Fruit fly (Drosophila melanogaster) whole organism, embryonic: ENCODE data around the gene Rpt6R.

ENCODE experiments used
- Adf1 ChIP-seq: fragments of 200-800 bp; sonication (Bioruptor generic); IDR thresholded peaks from 2 replicates; pipeline ENCODE4 v1.3.6; 2022; ENCODE audit warnings: missing biosample characterization, missing genetic modification characterization
- Atf6 ChIP-seq: fragments of 200-800 bp; sonication (Bioruptor generic); IDR thresholded peaks from 2 replicates; pipeline ENCODE4 v1.3.6; 2022; ENCODE audit warnings: missing biosample characterization, missing genetic modification characterization
- Bdp1 ChIP-seq: fragments of 200-800 bp; sonication (Bioruptor generic); optimal IDR thresholded peaks from 3 replicates; lab custom pipeline; 2016; ENCODE audit warnings: missing biosample characterization, missing genetic modification characterization
- C15 ChIP-seq: fragments of 200-800 bp; sonication (Bioruptor generic); IDR thresholded peaks from 3 replicates; pipeline ENCODE4 v1.3.6; 2022; ENCODE audit warnings: missing biosample characterization, missing genetic modification characterization
- CG10267 ChIP-seq: fragments of 200-800 bp; sonication (Bioruptor generic); optimal IDR thresholded peaks from 2 replicates; lab custom pipeline; 2018; ENCODE audit warnings: missing biosample characterization, mild to moderate bottlenecking, missing genetic modification characterization, moderate library complexity
- CG10462 ChIP-seq: fragments of 200-800 bp; sonication (Bioruptor generic); optimal IDR thresholded peaks from 2 replicates; lab custom pipeline; 2016; ENCODE audit warnings: missing biosample characterization, missing genetic modification characterization
- CG10543 ChIP-seq: fragments of 200-800 bp; sonication (Bioruptor generic); optimal IDR thresholded peaks from 3 replicates; lab custom pipeline; 2017; ENCODE audit warnings: missing biosample characterization, mild to moderate bottlenecking, missing genetic modification characterization, moderate library complexity
- CG12659 ChIP-seq: fragments of 200-800 bp; sonication (Bioruptor generic); optimal IDR thresholded peaks from 3 replicates; lab custom pipeline; 2017; ENCODE audit warnings: mild to moderate bottlenecking, missing biosample characterization, missing genetic modification reagents, missing genetic modification characterization
- CG14860 ChIP-seq: fragments of 200-800 bp; sonication (Bioruptor generic); IDR thresholded peaks from 3 replicates; pipeline ENCODE4 v1.3.6; 2022; ENCODE audit warnings: missing biosample characterization, missing genetic modification characterization; ENCODE audit not compliant: partially characterized antibody
- CG15269 ChIP-seq: fragments of 200-800 bp; sonication (Bioruptor generic); optimal IDR thresholded peaks from 2 replicates; lab custom pipeline; 2018; ENCODE audit warnings: missing biosample characterization, mild to moderate bottlenecking, missing genetic modification characterization, moderate library complexity
- CG17328 ChIP-seq: fragments of 200-800 bp; sonication (Bioruptor generic); IDR thresholded peaks from 2 replicates; pipeline ENCODE4 v1.3.6; 2022; ENCODE audit warnings: missing biosample characterization, missing genetic modification characterization
- CG17359 ChIP-seq: fragments of 200-800 bp; sonication (Bioruptor generic); optimal IDR thresholded peaks from 3 replicates; lab custom pipeline; 2018; ENCODE audit warnings: missing biosample characterization, mild to moderate bottlenecking, missing genetic modification characterization, moderate library complexity
- CG17361 ChIP-seq: fragments of 200-800 bp; sonication (Bioruptor generic); IDR thresholded peaks from 3 replicates; pipeline ENCODE4 v1.3.6; 2022; ENCODE audit warnings: missing biosample characterization, missing genetic modification characterization
- CG2678 ChIP-seq: fragments of 200-800 bp; sonication (Bioruptor generic); optimal IDR thresholded peaks from 3 replicates; lab custom pipeline; 2019; ENCODE audit warnings: missing biosample characterization, mild to moderate bottlenecking, missing genetic modification characterization, moderate library complexity
- CG3995 ChIP-seq: fragments of 200-800 bp; sonication (Bioruptor generic); optimal IDR thresholded peaks from 3 replicates; lab custom pipeline; 2016; ENCODE audit warnings: missing biosample characterization, missing genetic modification characterization
- CG43689 ChIP-seq: fragments of 200-800 bp; sonication (Bioruptor generic); IDR thresholded peaks from 2 replicates; pipeline ENCODE4 v1.3.6; 2022; ENCODE audit warnings: missing biosample characterization, missing genetic modification characterization
- CG4424 ChIP-seq: fragments of 200-800 bp; sonication (Bioruptor generic); optimal IDR thresholded peaks from 3 replicates; lab custom pipeline; 2016; ENCODE audit warnings: missing biosample characterization, missing genetic modification characterization
- CG6254 ChIP-seq: fragments of 200-800 bp; sonication (Bioruptor generic); optimal IDR thresholded peaks from 3 replicates; lab custom pipeline; 2017; ENCODE audit warnings: mild to moderate bottlenecking, missing biosample characterization, missing genetic modification reagents, missing genetic modification characterization
- CG6272 ChIP-seq: fragments of 200-800 bp; sonication (Bioruptor generic); IDR thresholded peaks from 2 replicates; pipeline ENCODE4 v1.3.6; 2022; ENCODE audit warnings: missing biosample characterization, missing genetic modification characterization
- CG6689 ChIP-seq: fragments of 200-800 bp; sonication (Bioruptor generic); IDR thresholded peaks from 2 replicates; pipeline ENCODE4 v1.3.6; 2022; ENCODE audit warnings: missing biosample characterization, missing genetic modification characterization
- CG7987 ChIP-seq: fragments of 200-800 bp; sonication (Bioruptor generic); optimal IDR thresholded peaks from 2 replicates; lab custom pipeline; 2018; ENCODE audit warnings: missing biosample characterization, mild to moderate bottlenecking, missing genetic modification characterization, moderate library complexity
- CG8290 ChIP-seq, 3 experiments: fragments of 200-800 bp; sonication (Bioruptor generic); optimal IDR thresholded peaks; 2 replicates each; lab custom pipeline; 2016 to 2019; ENCODE audit warnings: missing biosample characterization in 3 of 3, missing genetic modification characterization in 3 of 3, mild to moderate bottlenecking in 2 of 3, moderate library complexity in 1 of 3
- CG8765 ChIP-seq: fragments of 200-800 bp; sonication (Bioruptor generic); IDR thresholded peaks from 2 replicates; pipeline ENCODE4 v1.3.6; 2022; ENCODE audit warnings: missing biosample characterization, missing genetic modification characterization
- CG9932 ChIP-seq: fragments of 200-800 bp; sonication (Bioruptor generic); IDR thresholded peaks from 2 replicates; pipeline ENCODE4 v1.3.6; 2022; ENCODE audit warnings: missing biosample characterization, missing genetic modification characterization
- Camta ChIP-seq: fragments of 200-800 bp; sonication (Bioruptor generic); optimal IDR thresholded peaks from 2 replicates; lab custom pipeline; 2016; ENCODE audit warnings: missing biosample characterization, missing genetic modification characterization
- CrebB ChIP-seq: fragments of 200-800 bp; sonication (Bioruptor generic); optimal IDR thresholded peaks from 3 replicates; lab custom pipeline; 2018; ENCODE audit warnings: missing biosample characterization, mild to moderate bottlenecking, missing genetic modification characterization
- ERR ChIP-seq: fragments of 200-800 bp; sonication (Bioruptor generic); optimal IDR thresholded peaks from 2 replicates; lab custom pipeline; 2016; ENCODE audit warnings: missing biosample characterization, missing genetic modification characterization
- Ets65A ChIP-seq: fragments of 200-800 bp; sonication (Bioruptor generic); peaks from one replicate; lab custom pipeline; 2016; ENCODE audit warnings: missing biosample characterization, missing genetic modification characterization
- Fer2 ChIP-seq: fragments of 200-800 bp; sonication (Bioruptor generic); optimal IDR thresholded peaks from 2 replicates; lab custom pipeline; 2018; ENCODE audit warnings: missing biosample characterization, mild to moderate bottlenecking, missing genetic modification characterization, moderate library complexity
- Sin3A ChIP-seq: fragments of >200 bp; optimal IDR thresholded peaks from 2 replicates; lab custom pipeline; 2018
- Ssrp ChIP-seq: fragments of 200-800 bp; sonication (Bioruptor generic); optimal IDR thresholded peaks from 2 replicates; lab custom pipeline; 2018; ENCODE audit warnings: missing biosample characterization, mild to moderate bottlenecking, missing genetic modification characterization, moderate library complexity
- Tbp ChIP-seq: fragments of >200 bp; optimal IDR thresholded peaks from 2 replicates; lab custom pipeline; 2018; ENCODE audit warnings: missing biosample characterization, missing genetic modification characterization
- Vsx1 ChIP-seq: fragments of 200-800 bp; sonication (Bioruptor generic); optimal IDR thresholded peaks from 2 replicates; lab custom pipeline; 2017; ENCODE audit warnings: missing biosample characterization, mild to moderate bottlenecking, missing genetic modification characterization, missing genetic modification reagents
- az2 ChIP-seq: fragments of 200-800 bp; sonication (Bioruptor generic); optimal IDR thresholded peaks from 3 replicates; lab custom pipeline; 2016; ENCODE audit warnings: missing biosample characterization, missing genetic modification characterization
- bowl ChIP-seq: fragments of 200-800 bp; sonication (Bioruptor generic); IDR thresholded peaks from 2 replicates; pipeline ENCODE4 v1.3.6; 2022; ENCODE audit warnings: missing biosample characterization, missing genetic modification characterization
- cas ChIP-seq: fragments of 200-800 bp; sonication (Bioruptor generic); IDR thresholded peaks from 2 replicates; pipeline ENCODE4 v1.3.6; 2022; ENCODE audit warnings: missing biosample characterization, missing genetic modification characterization
- corto ChIP-seq: fragments of 200-800 bp; sonication (Bioruptor generic); optimal IDR thresholded peaks from 2 replicates; lab custom pipeline; 2016; ENCODE audit warnings: missing biosample characterization, mild to moderate bottlenecking, missing genetic modification characterization, moderate library complexity
- crc ChIP-seq: fragments of 200-800 bp; sonication (Bioruptor generic); optimal IDR thresholded peaks from 2 replicates; lab custom pipeline; 2016; ENCODE audit warnings: missing biosample characterization, missing genetic modification characterization
- emc ChIP-seq: fragments of 200-800 bp; sonication (Bioruptor generic); optimal IDR thresholded peaks from 2 replicates; lab custom pipeline; 2016; ENCODE audit warnings: missing biosample characterization, missing genetic modification characterization
- ewg ChIP-seq: fragments of 200-800 bp; sonication (Bioruptor generic); optimal IDR thresholded peaks from 3 replicates; lab custom pipeline; 2017; ENCODE audit warnings: mild to moderate bottlenecking, missing biosample characterization, missing genetic modification reagents, missing genetic modification characterization
- hkb ChIP-seq, 2 experiments: fragments of 200-800 bp in 1 of 2; fragments of >200 bp in 1 of 2; sonication (Bioruptor generic) in 1 of 2; IDR thresholded peaks in 1 of 2; optimal IDR thresholded peaks in 1 of 2; 2 replicates each; pipeline versions ENCODE4 v1.3.6 to Lab custom; 2017 to 2022; ENCODE audit warnings: missing biosample characterization in 1 of 2, missing genetic modification characterization in 1 of 2
- insv ChIP-seq, 2 experiments: fragments of 200-800 bp; sonication (Bioruptor generic); optimal IDR thresholded peaks; 3 replicates each; lab custom pipeline; 2016 to 2018; ENCODE audit warnings: missing biosample characterization in 2 of 2, missing genetic modification characterization in 2 of 2
- klu ChIP-seq: fragments of 200-800 bp; sonication (Bioruptor generic); IDR thresholded peaks from 2 replicates; pipeline ENCODE4 v1.3.6; 2022; ENCODE audit warnings: missing biosample characterization, missing genetic modification characterization
- mirr ChIP-seq: fragments of 200-800 bp; sonication (Bioruptor generic); optimal IDR thresholded peaks from 3 replicates; lab custom pipeline; 2018; ENCODE audit warnings: missing biosample characterization, mild to moderate bottlenecking, missing genetic modification characterization
- otp ChIP-seq: fragments of 200-800 bp; sonication (Bioruptor generic); IDR thresholded peaks from 3 replicates; pipeline ENCODE4, ENCODE4 v1.3.6; 2022; ENCODE audit warnings: missing biosample characterization, missing genetic modification characterization
- pnt ChIP-seq: fragments of 200-800 bp; sonication (Bioruptor generic); optimal IDR thresholded peaks from 3 replicates; lab custom pipeline; 2016; ENCODE audit warnings: missing biosample characterization, missing genetic modification characterization
- ranshi ChIP-seq: fragments of 200-800 bp; sonication (Bioruptor generic); IDR thresholded peaks from 2 replicates; pipeline ENCODE4 v1.3.6; 2022; ENCODE audit warnings: missing biosample characterization, missing genetic modification characterization
- ssp ChIP-seq: fragments of 200-800 bp; sonication (Bioruptor generic); IDR thresholded peaks from 2 replicates; pipeline ENCODE4 v1.3.6; 2022; ENCODE audit warnings: missing biosample characterization, missing genetic modification characterization
- tap ChIP-seq: fragments of 200-800 bp; optimal IDR thresholded peaks from 3 replicates; lab custom pipeline; 2019; ENCODE audit warnings: missing biosample characterization, mild to moderate bottlenecking, missing genetic modification characterization, moderate library complexity
- z ChIP-seq: fragments of 200-800 bp; sonication (Bioruptor generic); IDR thresholded peaks from 3 replicates; pipeline ENCODE4 v1.3.6; 2022; ENCODE audit warnings: missing biosample characterization, missing genetic modification characterization

Gene Rpt6R

DNA sequence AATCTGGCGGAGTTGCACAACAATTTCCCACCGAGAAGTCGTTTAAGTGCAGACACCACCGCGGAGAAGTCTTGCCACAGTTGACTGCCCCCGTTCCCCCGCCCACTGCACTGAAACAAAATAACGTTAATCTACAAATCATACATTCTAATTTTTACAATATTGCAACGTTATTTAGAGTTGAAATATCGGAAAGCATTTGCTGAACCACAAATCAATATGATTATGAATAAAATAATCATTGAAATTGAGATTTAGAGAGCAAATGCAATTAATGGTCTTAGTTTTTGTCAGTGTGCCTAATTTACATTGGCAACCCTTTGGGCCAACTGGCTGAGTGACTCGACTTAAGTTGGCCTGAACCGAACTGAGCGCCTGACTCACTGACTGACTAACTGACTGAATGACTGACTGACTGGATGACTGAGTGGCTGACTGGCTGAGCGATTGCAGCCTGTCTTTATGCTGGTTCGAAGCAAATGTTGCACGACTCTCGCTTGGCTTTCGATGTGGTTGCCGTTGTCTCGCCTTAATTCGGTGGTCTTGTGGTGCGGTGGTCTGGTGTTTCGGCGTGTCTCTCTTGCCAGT, 12.8 kb downstream of the Rpt6R start (continued):
- no peak for TF ChIP-seq CG10462
- TF ChIP-seq klu (GFP tag; lab: Robert Waterston, UW): 0 out of 2 replicates have a peak, but pooled peaks have one; percentile 43
- TF ChIP-seq hkb (optimal IDR thresholded peaks at IDR 0.05; lab: Kevin White, UChicago): no peak
- TF ChIP-seq hkb (GFP tag; IDR thresholded peaks at IDR 0.05; lab: Robert Waterston, UW): peak; percentile 89
- peak; percentile 81 for TF ChIP-seq az2
- peak; percentile 75 for TF ChIP-seq corto (GFP tag; lab: Kevin White, UChicago)
- peak; percentile 56 for TF ChIP-seq ewg
- TF ChIP-seq CG43689 (GFP tag; lab: Robert Waterston, UW): 0 out of 2 replicates have a peak, but pooled peaks have one; percentile 40
- TF ChIP-seq ssp (GFP tag; lab: Robert Waterston, UW): peak; percentile 61; the same call in 1 of the 2 replicates
- TF ChIP-seq Vsx1 (GFP tag; lab: Kevin White, UChicago): peak; percentile 51
- no peak for TF ChIP-seq CG14860 (GFP tag; lab: Robert Waterston, UW)
- TF ChIP-seq mirr (GFP tag; lab: Kevin White, UChicago): no peak
- TF ChIP-seq CG17328: peak; percentile 81
- TF ChIP-seq otp (GFP tag; lab: Robert Waterston, UW): peak; percentile 78
- TF ChIP-seq emc (GFP tag; lab: Kevin White, UChicago): no peak
- peak; percentile 30 for TF ChIP-seq CG10543 (GFP tag; lab: Kevin White, UChicago)
- no peak for TF ChIP-seq CG3995 (GFP tag; lab: Kevin White, UChicago)
- 0 out of 2 replicates have a peak, but pooled peaks have one; percentile 8 for TF ChIP-seq cas
- TF ChIP-seq CG2678 (tag; lab: Kevin White, UChicago): peak; percentile 86
- TF ChIP-seq Ssrp: peak; percentile 84
- peak; percentile 83 for TF ChIP-seq tap (tag; lab: Kevin White, UChicago)
- TF ChIP-seq Tbp (GFP tag; lab: Kevin White, UChicago): no peak
- peak; percentile 56 for TF ChIP-seq CG12659
- peak; percentile 71; the same call in 1 of the 2 replicates for TF ChIP-seq Atf6 (GFP tag; lab: Robert Waterston, UW)
- no peak; the same call in none of the 3 replicates for TF ChIP-seq CG17361 (GFP tag; lab: Robert Waterston, UW)
- peak; percentile 67 for TF ChIP-seq pnt (GFP tag; lab: Kevin White, UChicago)
- TF ChIP-seq CG6689 (GFP tag; lab: Robert Waterston, UW): peak; percentile 81
- no peak for TF ChIP-seq Bdp1 (GFP tag; lab: Kevin White, UChicago)
- peak; percentile 76 for TF ChIP-seq CG10267 (tag; lab: Kevin White, UChicago)
- peak; percentile 45 for TF ChIP-seq ERR
- no peak for TF ChIP-seq bowl (GFP tag; lab: Robert Waterston, UW)
- TF ChIP-seq CG8290 (GFP tag; optimal IDR thresholded peaks at IDR 0.05; lab: Kevin White, UChicago): peak; percentile 36
- peak in 1 of 2 experiments; percentile 91 for TF ChIP-seq CG8290 (tag; optimal IDR thresholded peaks at IDR 0.05; lab: Kevin White, UChicago)
- no peak for TF ChIP-seq CG9932
- peak; percentile 24 for TF ChIP-seq CG7987 (GFP tag; lab: Kevin White, UChicago)
- TF ChIP-seq crc (GFP tag; lab: Kevin White, UChicago): peak; percentile 51
- no peak for TF ChIP-seq insv (GFP tag; optimal IDR thresholded peaks at IDR 0.05; lab: Kevin White, UChicago)
- no peak for TF ChIP-seq Adf1
- TF ChIP-seq ranshi (GFP tag; lab: Robert Waterston, UW): peak; percentile 74
- TF ChIP-seq CG4424: peak; percentile 84
- TF ChIP-seq CrebB (tag; lab: Kevin White, UChicago): peak; percentile 44
- TF ChIP-seq Ets65A (GFP tag; lab: Kevin White, UChicago): peak; percentile 66
- peak; percentile 69 for TF ChIP-seq CG6254 (GFP tag; lab: Kevin White, UChicago)
- TF ChIP-seq CG6272 (GFP tag; lab: Robert Waterston, UW): peak; percentile 57
- TF ChIP-seq C15 (GFP tag; lab: Robert Waterston, UW): 0 out of 3 replicates have a peak, but pooled peaks have one; percentile 48
- TF ChIP-seq Fer2 (tag; lab: Kevin White, UChicago): no peak
- TF ChIP-seq Camta: peak; percentile 74
- TF ChIP-seq z (GFP tag; lab: Robert Waterston, UW): no peak
- peak; percentile 91 for TF ChIP-seq CG17359 (tag; lab: Kevin White, UChicago)
- TF ChIP-seq Sin3A (lab: Kevin White, UChicago): no peak
- peak; percentile 86 for TF ChIP-seq CG15269 (tag; lab: Kevin White, UChicago)
- peak; percentile 29; the same call in 1 of the 2 replicates for TF ChIP-seq CG8765 (GFP tag; lab: Robert Waterston, UW)
